Worm (Caenorhabditis elegans) whole organism, late embryonic: Measurements from ENCODE around the gene F09D12.2.
"Not testable (repeated sequence)": the region's sequence is repeated elsewhere in the genome, so short reads cannot be mapped to it uniquely, and the experiment has no call there.

Experiments used
- C38D4.7 ChIP-seq: fragments of 200-800 bp; sonication (Bioruptor generic); optimal IDR thresholded peaks from 2 replicates; lab custom pipeline; 2018; ENCODE audit warnings: mild to moderate bottlenecking, missing genetic modification characterization, moderate library complexity, missing compliant biosample characterization
- F13H6.1 ChIP-seq: sonication (generic microtip); optimal IDR thresholded peaks from 2 replicates; lab custom pipeline; 2016; ENCODE audit warnings: missing genetic modification characterization, missing compliant biosample characterization
- K02D7.2 ChIP-seq: sonication (generic microtip); optimal IDR thresholded peaks from 2 replicates; lab custom pipeline; 2017; ENCODE audit warnings: mild to moderate bottlenecking, missing genetic modification characterization, missing compliant biosample characterization
- K09A11.1 ChIP-seq: sonication (generic microtip); optimal IDR thresholded peaks from 2 replicates; lab custom pipeline; 2017; ENCODE audit warnings: antibody characterized with exemption, mild to moderate bottlenecking, missing genetic modification characterization, missing compliant biosample characterization; ENCODE audit not compliant: insufficient read depth
- T23F11.4 ChIP-seq: fragments of 200-800 bp; sonication (Bioruptor generic); optimal IDR thresholded peaks from 2 replicates; lab custom pipeline; 2018; ENCODE audit warnings: mild to moderate bottlenecking, missing genetic modification characterization, missing compliant biosample characterization
- ahr-1 ChIP-seq: sonication (generic microtip); optimal IDR thresholded peaks from 2 replicates; lab custom pipeline; 2016; ENCODE audit warnings: missing genetic modification characterization, missing compliant biosample characterization
- ama-1 ChIP-seq: fragments of 150-350 bp; optimal IDR thresholded peaks from 2 replicates; lab custom pipeline; 2014
- ceh-19 ChIP-seq: fragments of 200-800 bp; sonication (Bioruptor generic); optimal IDR thresholded peaks from 2 replicates; lab custom pipeline; 2018; ENCODE audit warnings: mild to moderate bottlenecking, missing genetic modification characterization, missing compliant biosample characterization
- ceh-22 ChIP-seq: sonication (generic microtip); optimal IDR thresholded peaks from 2 replicates; lab custom pipeline; 2017; ENCODE audit warnings: missing biosample characterization, missing genetic modification characterization
- ceh-30 ChIP-seq: fragments of 150-350 bp; optimal IDR thresholded peaks from 2 replicates; lab custom pipeline; 2014; ENCODE audit warnings: missing biosample characterization, missing genetic modification characterization
- ceh-31 ChIP-seq: sonication (generic microtip); optimal IDR thresholded peaks from 2 replicates; lab custom pipeline; 2016; ENCODE audit warnings: missing genetic modification characterization, missing compliant biosample characterization
- ceh-34 ChIP-seq: sonication (generic microtip); optimal IDR thresholded peaks from 2 replicates; lab custom pipeline; 2016; ENCODE audit warnings: mild to moderate bottlenecking, missing genetic modification characterization, missing compliant biosample characterization
- ceh-48 ChIP-seq: sonication (generic microtip); optimal IDR thresholded peaks from 2 replicates; lab custom pipeline; 2016; ENCODE audit warnings: missing genetic modification characterization, inconsistent platforms, missing compliant biosample characterization
- ceh-6 ChIP-seq: fragments of 200-800 bp; sonication (Bioruptor generic); optimal IDR thresholded peaks from 2 replicates; lab custom pipeline; 2018; ENCODE audit warnings: mild to moderate bottlenecking, missing genetic modification characterization, missing compliant biosample characterization
- ceh-9 ChIP-seq: sonication (generic microtip); optimal IDR thresholded peaks from 2 replicates; lab custom pipeline; 2016; ENCODE audit warnings: mild to moderate bottlenecking, missing genetic modification characterization, inconsistent platforms, missing compliant biosample characterization
- dmd-4 ChIP-seq: sonication (generic microtip); optimal IDR thresholded peaks from 2 replicates; lab custom pipeline; 2016; ENCODE audit warnings: borderline replicate concordance, missing genetic modification characterization, missing compliant biosample characterization
- dve-1 ChIP-seq: sonication (generic microtip); optimal IDR thresholded peaks from 2 replicates; lab custom pipeline; 2017; ENCODE audit warnings: antibody characterized with exemption, mild to moderate bottlenecking, missing genetic modification characterization, missing compliant biosample characterization
- elt-2 ChIP-seq: sonication (generic microtip); optimal IDR thresholded peaks from 2 replicates; lab custom pipeline; 2016; ENCODE audit warnings: missing genetic modification reagents, missing genetic modification characterization, missing compliant biosample characterization
- eyg-1 ChIP-seq: sonication (generic microtip); optimal IDR thresholded peaks from 2 replicates; lab custom pipeline; 2016; ENCODE audit warnings: missing genotype, missing genetic modification characterization, missing compliant biosample characterization
- fax-1 ChIP-seq: sonication (generic microtip); optimal IDR thresholded peaks from 2 replicates; lab custom pipeline; 2016; ENCODE audit warnings: missing genotype, missing genetic modification characterization, missing compliant biosample characterization
- fkh-10 ChIP-seq: fragments of 150-350 bp; optimal IDR thresholded peaks from 2 replicates; lab custom pipeline; 2014; ENCODE audit warnings: missing biosample characterization, missing genetic modification reagents, missing genetic modification characterization
- fkh-6 ChIP-seq: sonication (generic microtip); optimal IDR thresholded peaks from 2 replicates; lab custom pipeline; 2016; ENCODE audit warnings: missing genetic modification characterization, missing compliant biosample characterization
- hlh-15 ChIP-seq: sonication (generic microtip); optimal IDR thresholded peaks from 2 replicates; lab custom pipeline; 2016; ENCODE audit warnings: missing genetic modification characterization, missing compliant biosample characterization
- lim-6 ChIP-seq: sonication (generic microtip); optimal IDR thresholded peaks from 2 replicates; lab custom pipeline; 2016; ENCODE audit warnings: missing genetic modification characterization, missing compliant biosample characterization
- nfya-1 ChIP-seq: sonication (generic microtip); optimal IDR thresholded peaks from 2 replicates; lab custom pipeline; 2017; ENCODE audit warnings: missing genetic modification characterization, mild to moderate bottlenecking, missing compliant biosample characterization, antibody characterized with exemption, moderate library complexity
- nhr-232 ChIP-seq: sonication (generic microtip); optimal IDR thresholded peaks from 2 replicates; lab custom pipeline; 2016; ENCODE audit warnings: missing genetic modification characterization, missing compliant biosample characterization
- pat-9 ChIP-seq: fragments of 200-800 bp; sonication (Bioruptor generic); optimal IDR thresholded peaks from 2 replicates; lab custom pipeline; 2018; ENCODE audit warnings: mild to moderate bottlenecking, missing genetic modification characterization, moderate library complexity, missing compliant biosample characterization
- pax-1 ChIP-seq: fragments of 150-350 bp; optimal IDR thresholded peaks from 2 replicates; lab custom pipeline; 2014; ENCODE audit warnings: missing biosample characterization, missing genetic modification characterization
- pqm-1 ChIP-seq: sonication (generic microtip); optimal IDR thresholded peaks from 2 replicates; lab custom pipeline; 2016; ENCODE audit warnings: missing genetic modification characterization, missing compliant biosample characterization
- pros-1 ChIP-seq: fragments of 150-350 bp; optimal IDR thresholded peaks from 2 replicates; lab custom pipeline; 2014; ENCODE audit warnings: missing biosample characterization, missing genetic modification reagents, missing genetic modification characterization
- ref-2 ChIP-seq: sonication (generic microtip); optimal IDR thresholded peaks from 2 replicates; lab custom pipeline; 2016; ENCODE audit warnings: missing genetic modification characterization, missing compliant biosample characterization
- sdc-2 ChIP-seq: sonication (generic microtip); optimal IDR thresholded peaks from 2 replicates; lab custom pipeline; 2016; ENCODE audit warnings: missing genotype, missing genetic modification characterization, missing compliant biosample characterization
- sox-2 ChIP-seq: fragments of 200-800 bp; sonication (Bioruptor generic); IDR thresholded peaks from 2 replicates; pipeline ENCODE4 v1.3.6; 2022; ENCODE audit warnings: missing genetic modification reagents, missing genetic modification characterization, missing compliant biosample characterization
- syd-9 ChIP-seq: sonication (generic microtip); optimal IDR thresholded peaks from 2 replicates; lab custom pipeline; 2016; ENCODE audit warnings: mild to moderate bottlenecking, missing genetic modification characterization, moderate library complexity, missing compliant biosample characterization
- tbx-2 ChIP-seq: sonication (generic microtip); optimal IDR thresholded peaks from 2 replicates; lab custom pipeline; 2016; ENCODE audit warnings: missing genetic modification characterization, missing compliant biosample characterization
- tbx-7 ChIP-seq: sonication (generic microtip); optimal IDR thresholded peaks from 2 replicates; lab custom pipeline; 2016; ENCODE audit warnings: missing genotype, missing genetic modification characterization, missing compliant biosample characterization
- unc-42 ChIP-seq: sonication (generic microtip); optimal IDR thresholded peaks from 2 replicates; lab custom pipeline; 2016; ENCODE audit warnings: missing genotype, missing genetic modification characterization, missing compliant biosample characterization
- zip-5 ChIP-seq: sonication (generic microtip); optimal IDR thresholded peaks from 2 replicates; lab custom pipeline; 2016; ENCODE audit warnings: missing genetic modification characterization, missing compliant biosample characterization
- ztf-16 ChIP-seq: sonication (generic microtip); optimal IDR thresholded peaks from 2 replicates; lab custom pipeline; 2017; ENCODE audit warnings: missing genetic modification characterization, missing compliant biosample characterization

F09D12.2 gene

DNA sequence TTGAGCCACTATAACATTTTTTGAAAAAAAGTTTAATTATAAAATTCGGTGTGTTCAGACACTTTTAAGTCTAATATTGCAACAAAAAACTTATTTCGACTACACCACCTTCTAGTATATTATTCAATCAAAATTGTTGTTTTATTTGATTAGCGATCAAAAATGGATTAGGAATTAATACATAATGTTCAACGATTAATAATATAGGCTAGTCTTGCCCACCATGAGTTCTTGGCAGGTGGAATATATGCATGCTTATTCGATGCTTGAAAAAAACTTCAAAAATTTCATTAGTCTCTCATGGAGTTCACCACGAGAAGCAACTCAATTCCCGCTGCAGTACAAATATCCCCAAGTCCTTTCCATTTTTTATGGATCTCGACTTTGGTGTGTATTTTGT, 8.0 kb downstream of the F09D12.2 start, which contains the start of gene srz-32:
Gene srz-32 (plus strand): TSS at position 301 of the 400 bp plus-strand sequence.
- TF ChIP-seq elt-2 (no peak), ceh-6 (GFP tag; lab: Kevin White, UChicago) (no peak), ceh-9 (tag; lab: Kevin White, UChicago) (no peak), pqm-1 (tag; lab: Kevin White, UChicago) (no peak), eyg-1 (no peak), K02D7.2 (no peak), ceh-31 (no peak), tbx-7 (tag; lab: Kevin White, UChicago) (no peak), fax-1 (no peak), syd-9 (tag; lab: Kevin White, UChicago) (no peak), C38D4.7 (GFP tag; lab: Kevin White, UChicago) (no peak), F13H6.1 (tag; lab: Kevin White, UChicago) (no peak), pat-9 (no peak), unc-42 (tag; lab: Kevin White, UChicago) (no peak), zip-5 (tag; lab: Kevin White, UChicago) (no peak), ceh-34 (tag; lab: Kevin White, UChicago) (no peak), tbx-2 (no peak), ref-2 (no peak), pax-1 (no peak), ama-1 (lab: Kevin White, UChicago) (no peak)

DNA sequence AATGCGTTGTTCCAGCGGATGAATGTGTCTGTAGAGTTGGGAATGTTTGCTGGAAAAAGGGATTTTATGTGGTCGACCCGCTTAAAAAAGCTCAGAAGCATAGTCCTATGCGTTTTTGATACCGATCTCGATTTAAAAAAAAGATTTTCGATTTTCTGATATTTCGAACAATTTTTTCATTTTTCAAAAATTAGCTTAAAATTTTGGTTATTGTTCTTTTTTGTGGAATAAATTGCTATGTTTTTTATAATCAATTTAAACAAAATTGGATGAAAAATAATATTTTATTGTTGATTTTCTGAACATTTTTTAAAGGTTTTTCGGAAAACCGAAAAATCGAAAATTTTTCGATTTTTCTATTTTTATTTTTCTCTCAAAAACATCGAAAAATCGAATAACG, 10.6 kb downstream of the F09D12.2 start, which contains the start of gene C04C3.7:
Gene C04C3.7 (minus strand): TSS at position 101 of the 400 bp plus-strand sequence.
- not testable (repeated sequence) for TF ChIP-seq hlh-15 (tag; lab: Kevin White, UChicago); ceh-48 (tag; lab: Kevin White, UChicago); tbx-2

DNA sequence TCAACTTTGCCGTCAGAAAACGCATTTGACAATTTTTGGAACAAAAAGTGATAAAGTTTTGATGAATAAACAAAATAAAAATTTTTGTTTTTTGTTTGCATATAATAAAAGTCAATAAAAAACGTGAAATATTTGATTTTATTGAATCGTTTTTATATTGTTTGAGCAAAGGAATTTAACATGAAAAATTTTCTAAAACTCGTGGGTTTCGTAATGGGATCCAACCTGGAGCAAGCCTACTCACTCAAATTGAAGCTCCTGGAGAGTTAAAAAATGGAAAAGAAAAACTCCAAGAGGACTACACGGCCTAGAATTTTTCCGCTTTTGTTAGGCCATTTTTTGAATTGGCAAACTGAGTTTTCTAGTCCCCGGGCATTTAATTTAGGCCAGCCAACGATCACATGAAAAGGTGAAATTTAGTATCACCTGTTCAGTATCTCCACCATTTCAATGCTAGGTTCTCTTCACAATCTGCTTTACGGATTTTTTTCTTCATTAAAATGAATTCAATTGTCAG, 15.5 kb downstream of the F09D12.2 start, which contains the start of the genes C04C3.9 and srz-60:
Gene C04C3.9 (minus strand): TSS at position 101 of the 517 bp plus-strand sequence.
Gene srz-60 (plus strand): TSS at position 467 of the 517 bp plus-strand sequence.
- TF ChIP-seq syd-9 (tag; lab: Kevin White, UChicago) (no peak), ceh-30 (tag; lab: Kevin White, UChicago) (no peak), lim-6 (tag; lab: Kevin White, UChicago) (no peak), fkh-10 (GFP tag; lab: Kevin White, UChicago) (no peak), dmd-4 (tag; lab: Kevin White, UChicago) (no peak), hlh-15 (tag; lab: Kevin White, UChicago) (no peak), ahr-1 (tag; lab: Kevin White, UChicago) (no peak), pat-9 (no peak), K09A11.1 (tag; lab: Kevin White, UChicago) (no peak), pax-1 (no peak), nfya-1 (tag; lab: Kevin White, UChicago) (no peak), sox-2 (GFP tag; lab: Robert Waterston, UW) (no peak), elt-2 (no peak), nhr-232 (tag; lab: Kevin White, UChicago) (no peak), fkh-6 (no peak), pros-1 (tag; lab: Kevin White, UChicago) (no peak), fax-1 (no peak), ceh-6 (GFP tag; lab: Kevin White, UChicago) (no peak), ref-2 (no peak)
- TF ChIP-seq, all 69 proteins: peak for 0

DNA sequence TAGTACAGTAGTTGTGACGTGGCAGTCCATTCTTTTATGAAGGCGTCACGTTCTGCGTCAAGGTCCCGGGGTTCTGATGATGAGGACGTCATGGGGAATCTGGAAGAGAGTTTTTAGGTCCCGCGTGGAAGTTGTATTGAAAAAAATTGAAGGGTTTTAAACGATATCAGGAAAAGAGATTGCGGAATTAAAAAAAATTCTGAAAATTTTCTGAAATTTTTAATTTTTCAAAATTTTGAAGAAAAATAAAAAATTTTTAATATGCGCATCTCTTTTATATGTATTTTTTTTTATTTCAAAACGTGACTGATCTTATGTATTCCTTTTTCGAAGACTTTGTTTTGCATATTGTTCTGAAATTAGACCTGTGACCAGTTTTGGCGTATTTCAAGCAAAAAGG, 21.5 kb downstream of the F09D12.2 start, which contains the start of gene C04C3.6:
Gene C04C3.6 (minus strand): TSS at position 101 of the 400 bp plus-strand sequence.
- no peak for TF ChIP-seq ceh-30 (tag; lab: Kevin White, UChicago)
- TF ChIP-seq pqm-1 (tag; lab: Kevin White, UChicago) = no peak
- TF ChIP-seq ceh-6 (GFP tag; lab: Kevin White, UChicago) = no peak
- TF ChIP-seq ceh-22 (tag; lab: Kevin White, UChicago) = no peak
- no peak for TF ChIP-seq pros-1 (tag; lab: Kevin White, UChicago)
- no peak for TF ChIP-seq ztf-16 (tag; lab: Kevin White, UChicago)
- TF ChIP-seq nfya-1 (tag; lab: Kevin White, UChicago) = no peak
- TF ChIP-seq ceh-19 (GFP tag; lab: Kevin White, UChicago) = no peak
- TF ChIP-seq sox-2 (GFP tag; lab: Robert Waterston, UW) = no peak
- no peak for TF ChIP-seq sdc-2
- TF ChIP-seq T23F11.4 (GFP tag; lab: Kevin White, UChicago) = no peak
- TF ChIP-seq dve-1 (tag; lab: Kevin White, UChicago) = no peak
- TF ChIP-seq ahr-1 (tag; lab: Kevin White, UChicago) = no peak
- TF ChIP-seq zip-5 (tag; lab: Kevin White, UChicago) = no peak
